Worm (Caenorhabditis elegans) whole organism, mixed stage, embryonic: ENCODE data around the gene R03D7.15.

Experiments used
- ces-1 ChIP-seq: fragments of 150-350 bp; optimal IDR thresholded peaks from 2 replicates; lab custom pipeline; 2014; ENCODE audit warnings: missing biosample characterization, missing genetic modification reagents, missing genetic modification characterization
- flh-1 ChIP-seq: fragments of 200-800 bp; sonication (Bioruptor generic); optimal IDR thresholded peaks from 2 replicates; lab custom pipeline; 2018; ENCODE audit warnings: mild to moderate bottlenecking, missing genetic modification characterization, moderate library complexity, missing compliant biosample characterization
- lin-13 ChIP-seq: fragments of 150-350 bp; optimal IDR thresholded peaks from 2 replicates; lab custom pipeline; 2014; ENCODE audit warnings: missing biosample characterization, missing genetic modification characterization
- tbx-8 ChIP-seq: fragments of 200-800 bp; sonication (Bioruptor generic); optimal IDR thresholded peaks from 2 replicates; lab custom pipeline; 2018; ENCODE audit warnings: mild to moderate bottlenecking, missing genetic modification characterization, moderate library complexity, missing compliant biosample characterization

DNA sequence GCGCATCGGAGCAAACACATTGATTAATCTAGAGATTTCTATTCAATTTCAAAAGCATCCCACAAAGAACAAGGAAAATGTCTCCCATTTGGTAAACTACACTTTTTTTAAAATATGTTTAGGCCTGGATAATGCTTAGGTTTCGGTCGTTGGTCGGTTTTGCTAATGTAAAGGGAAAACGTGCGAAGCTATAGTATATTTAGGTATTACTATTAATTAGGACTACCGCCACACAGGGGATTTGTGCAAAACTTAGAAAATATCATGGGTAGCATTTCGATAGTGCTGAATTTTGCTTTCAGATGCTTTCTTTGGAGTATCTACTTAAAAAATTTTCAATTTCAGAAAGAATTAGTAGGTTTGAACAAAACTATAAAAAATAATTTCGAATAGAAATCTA, 29.0 kb upstream of the R03D7.15 start:
- TF ChIP-seq lin-13 (tag; lab: Kevin White, UChicago) (no peak), ces-1 (GFP tag; lab: Kevin White, UChicago) (no peak), flh-1 (GFP tag; lab: Kevin White, UChicago) (no peak), tbx-8 (GFP tag; lab: Kevin White, UChicago) (no peak)
